Fruit fly (Drosophila melanogaster): ENCODE data around the gene CG45076.

DNA sequence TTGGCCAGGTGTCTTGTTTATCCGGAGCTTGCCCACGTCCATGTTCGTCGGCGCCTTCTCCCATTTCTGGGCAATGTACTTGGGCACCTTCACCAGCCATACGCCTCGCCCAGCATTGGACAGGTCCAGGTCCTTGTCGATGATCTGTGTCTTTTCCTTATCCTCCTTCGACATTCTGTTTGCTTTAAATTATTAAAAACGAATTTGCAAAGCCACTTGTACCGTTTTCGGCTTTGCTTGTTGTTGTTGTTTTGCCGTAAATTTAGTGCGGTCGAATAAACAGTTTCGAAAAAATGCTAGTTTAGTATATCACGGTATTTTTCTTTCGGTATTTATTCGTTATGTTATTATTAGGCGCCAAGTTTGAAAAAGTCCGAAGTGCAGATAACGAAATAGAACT, 9.6 kb downstream of the CG45076 start, which contains the start of gene TfIIFbeta:
- no peak for TF ChIP-seq Sin3A (optimal IDR thresholded peaks at IDR 0.05)
- no peak for TF ChIP-seq psq (optimal IDR thresholded peaks at IDR 0.05)
- TF ChIP-seq h (optimal IDR thresholded peaks at IDR 0.05), result no peak
- TF ChIP-seq ttk (optimal IDR thresholded peaks at IDR 0.05), result no peak
- no peak for TF ChIP-seq Myc (optimal IDR thresholded peaks at IDR 0.05)
- no peak for TF ChIP-seq insv (optimal IDR thresholded peaks at IDR 0.05)

Measured in Kc167 (cell line).